Worm (Caenorhabditis elegans) whole organism, L4 larva: Measurements from ENCODE around the gene Y39G8C.2.

ENCODE experiments used
- D1046.2 ChIP-seq: fragments of 200-800 bp; sonication (Bioruptor generic); IDR thresholded peaks from 2 replicates; pipeline ENCODE4 v1.3.6; 2022; ENCODE audit warnings: missing genetic modification characterization, missing compliant biosample characterization
- F44E2.7 ChIP-seq: fragments of 200-800 bp; sonication (Bioruptor generic); IDR thresholded peaks from 2 replicates; pipeline ENCODE4 v2.1.2; 2022; ENCODE audit warnings: missing genetic modification characterization, missing compliant biosample characterization
- T20F7.1 ChIP-seq: fragments of 200-800 bp; sonication (Bioruptor generic); optimal IDR thresholded peaks from 2 replicates; lab custom pipeline; 2018; ENCODE audit warnings: mild to moderate bottlenecking, missing genetic modification characterization, missing compliant biosample characterization
- ZK337.2 ChIP-seq: fragments of 200-800 bp; sonication (Bioruptor generic); IDR thresholded peaks from 2 replicates; pipeline ENCODE4 v1.3.6; 2022; ENCODE audit warnings: missing genetic modification reagents, missing genetic modification characterization, missing compliant biosample characterization
- aha-1 ChIP-seq: fragments of 150-350 bp; peaks from one replicate; lab custom pipeline; 2014; ENCODE audit warnings: missing biosample characterization, missing genetic modification characterization
- ama-1 ChIP-seq: fragments of 150-350 bp; optimal IDR thresholded peaks from 2 replicates; lab custom pipeline; 2014; ENCODE audit warnings: inconsistent platforms, mixed read lengths
- arid-1 ChIP-seq: fragments of 200-800 bp; sonication (Bioruptor generic); conservative IDR thresholded peaks from 2 replicates; pipeline ENCODE4 v1.3.6; 2022; ENCODE audit warnings: missing genetic modification reagents, missing genetic modification characterization, missing compliant biosample characterization
- ceh-32 ChIP-seq: sonication (generic microtip); optimal IDR thresholded peaks from 2 replicates; lab custom pipeline; 2016; ENCODE audit warnings: mild to moderate bottlenecking, missing genetic modification characterization, missing compliant biosample characterization; ENCODE audit not compliant: poor library complexity
- cey-2 ChIP-seq: sonication (generic microtip); optimal IDR thresholded peaks from 3 replicates; lab custom pipeline; 2017; ENCODE audit warnings: missing genetic modification characterization, mild to moderate bottlenecking, missing compliant biosample characterization, antibody characterized with exemption, borderline replicate concordance; ENCODE audit not compliant: insufficient read depth
- ctbp-1 ChIP-seq: fragments of 200-800 bp; sonication (Bioruptor generic); IDR thresholded peaks from 2 replicates; pipeline ENCODE4 v1.3.6; 2022; ENCODE audit warnings: missing genetic modification reagents, missing genetic modification characterization, missing compliant biosample characterization
- daf-12 ChIP-seq: fragments of 150-350 bp; optimal IDR thresholded peaks from 2 replicates; lab custom pipeline; 2014; ENCODE audit warnings: missing biosample characterization, missing genetic modification reagents, missing genetic modification characterization
- daf-16 ChIP-seq, 3 experiments: sonication (generic microtip); optimal IDR thresholded peaks; 2 replicates each; lab custom pipeline; 2016 to 2017; ENCODE audit warnings: missing genetic modification characterization in 3 of 3, missing genetic modification reagents in 3 of 3, mild to moderate bottlenecking in 2 of 3, missing compliant biosample characterization in 2 of 3, missing biosample characterization in 1 of 3, moderate library complexity in 1 of 3
- daf-19 ChIP-seq: fragments of 200-800 bp; sonication (Bioruptor generic); conservative IDR thresholded peaks from 2 replicates; pipeline ENCODE4 v1.3.6; 2022; ENCODE audit warnings: missing genetic modification characterization, missing compliant biosample characterization
- daf-8 ChIP-seq: fragments of 200-800 bp; sonication (Bioruptor generic); IDR thresholded peaks from 2 replicates; pipeline ENCODE4 v1.3.6; 2022; ENCODE audit warnings: missing genetic modification characterization, missing compliant biosample characterization
- dpl-1 ChIP-seq: fragments of 150-350 bp; optimal IDR thresholded peaks from 2 replicates; lab custom pipeline; 2014; ENCODE audit warnings: missing biosample characterization, missing genetic modification reagents, missing genetic modification characterization
- hif-1 ChIP-seq, 2 experiments: sonication (generic microtip); optimal IDR thresholded peaks; 2 replicates each; lab custom pipeline; 2016 to 2017; ENCODE audit warnings: missing compliant biosample characterization in 2 of 2, missing genetic modification characterization in 2 of 2, missing genetic modification reagents in 2 of 2, missing genotype in 2 of 2, mild to moderate bottlenecking in 1 of 2
- lim-7 ChIP-seq: fragments of 200-800 bp; sonication (Bioruptor generic); IDR thresholded peaks from 2 replicates; pipeline ENCODE4 v1.3.6; 2022; ENCODE audit warnings: missing genetic modification characterization, missing compliant biosample characterization
- lir-3 ChIP-seq: sonication (generic microtip); optimal IDR thresholded peaks from 2 replicates; lab custom pipeline; 2016; ENCODE audit warnings: mild to moderate bottlenecking, missing genetic modification characterization, missing compliant biosample characterization
- madf-9 ChIP-seq: fragments of 200-800 bp; sonication (Bioruptor generic); conservative IDR thresholded peaks from 2 replicates; pipeline ENCODE4 v1.3.6; 2022; ENCODE audit warnings: missing genetic modification reagents, missing genetic modification characterization, missing compliant biosample characterization
- mep-1 ChIP-seq: fragments of 150-350 bp; sonication (generic microtip); optimal IDR thresholded peaks from 3 replicates; lab custom pipeline; 2014; ENCODE audit warnings: missing biosample characterization, missing genetic modification characterization
- mes-2 ChIP-seq: sonication (generic microtip); optimal IDR thresholded peaks from 2 replicates; lab custom pipeline; 2016; ENCODE audit warnings: missing genotype, mild to moderate bottlenecking, missing genetic modification characterization, missing compliant biosample characterization; ENCODE audit not compliant: poor library complexity, severe bottlenecking
- mxl-2 ChIP-seq: fragments of 200-800 bp; sonication (Bioruptor generic); conservative IDR thresholded peaks from 2 replicates; pipeline ENCODE4 v1.3.6; 2022; ENCODE audit warnings: missing genetic modification reagents, missing genetic modification characterization, missing compliant biosample characterization
- mxl-3 ChIP-seq: fragments of 200-800 bp; sonication (Bioruptor generic); optimal IDR thresholded peaks from 2 replicates; lab custom pipeline; 2018; ENCODE audit warnings: mild to moderate bottlenecking, missing genetic modification characterization, missing compliant biosample characterization
- nhr-102 ChIP-seq: sonication (generic microtip); optimal IDR thresholded peaks from 2 replicates; lab custom pipeline; 2016; ENCODE audit warnings: mild to moderate bottlenecking, missing genetic modification characterization, moderate library complexity, missing compliant biosample characterization
- nhr-111 ChIP-seq: fragments of 200-800 bp; sonication (Bioruptor generic); optimal IDR thresholded peaks from 2 replicates; lab custom pipeline; 2018; ENCODE audit warnings: mild to moderate bottlenecking, missing genetic modification characterization, missing compliant biosample characterization
- nhr-6 ChIP-seq: fragments of 150-350 bp; optimal IDR thresholded peaks from 2 replicates; lab custom pipeline; 2014; ENCODE audit warnings: missing biosample characterization, missing genetic modification characterization
- pha-4 ChIP-seq, 2 experiments: fragments of 150-350 bp in 1 of 2; fragments of 200-800 bp in 1 of 2; sonication (Bioruptor generic) in 1 of 2; IDR thresholded peaks in 1 of 2; optimal IDR thresholded peaks in 1 of 2; 2 replicates each; pipeline versions ENCODE4 v1.3.6 to Lab custom; 2014 to 2022; ENCODE audit warnings: missing genetic modification characterization in 2 of 2, missing genetic modification reagents in 2 of 2, missing biosample characterization in 1 of 2, missing compliant biosample characterization in 1 of 2
- php-3 ChIP-seq: fragments of 200-800 bp; sonication (Bioruptor generic); IDR thresholded peaks from 2 replicates; pipeline ENCODE4 v1.3.6; 2022; ENCODE audit warnings: missing genetic modification reagents, missing genetic modification characterization, missing compliant biosample characterization
- saeg-2 ChIP-seq: fragments of 200-800 bp; sonication (Bioruptor generic); IDR thresholded peaks from 2 replicates; pipeline ENCODE4 v1.3.6; 2022; ENCODE audit warnings: missing genetic modification reagents, missing genetic modification characterization, missing compliant biosample characterization
- set-16 ChIP-seq: fragments of 200-800 bp; sonication (Bioruptor generic); IDR thresholded peaks from 2 replicates; pipeline ENCODE4 v1.3.6; 2022; ENCODE audit warnings: missing genetic modification reagents, missing genetic modification characterization, missing compliant biosample characterization
- tag-97 ChIP-seq: fragments of 200-800 bp; sonication (Bioruptor generic); IDR thresholded peaks from 2 replicates; pipeline ENCODE4 v1.3.6; 2022; ENCODE audit warnings: missing genetic modification characterization, missing compliant biosample characterization
- unc-130 ChIP-seq: sonication (generic microtip); optimal IDR thresholded peaks from 2 replicates; lab custom pipeline; 2016; ENCODE audit warnings: missing genetic modification reagents, missing genetic modification characterization, missing compliant biosample characterization
- unc-62 ChIP-seq, 3 experiments: fragments of 150-350 bp in 1 of 3; sonication (generic microtip); optimal IDR thresholded peaks in 2 of 3; peaks in 1 of 3; 1 replicate in 1 of 3; 2 replicates in 2 of 3; lab custom pipeline; 2014 to 2017; ENCODE audit warnings: missing biosample characterization in 3 of 3, missing genetic modification characterization in 3 of 3, missing genetic modification reagents in 3 of 3, missing genotype in 1 of 3
- zfp-2 ChIP-seq: sonication (generic microtip); optimal IDR thresholded peaks from 2 replicates; lab custom pipeline; 2016; ENCODE audit warnings: mild to moderate bottlenecking, missing genetic modification characterization, missing compliant biosample characterization
- zip-11 ChIP-seq: fragments of 200-800 bp; sonication (Bioruptor generic); IDR thresholded peaks from 2 replicates; pipeline ENCODE4 v1.3.6; 2022; ENCODE audit warnings: missing genetic modification characterization, missing compliant biosample characterization
- ztf-11 ChIP-seq: fragments of 150-350 bp; optimal IDR thresholded peaks from 2 replicates; lab custom pipeline; 2014; ENCODE audit warnings: missing biosample characterization, missing genetic modification characterization

Gene Y39G8C.2

DNA sequence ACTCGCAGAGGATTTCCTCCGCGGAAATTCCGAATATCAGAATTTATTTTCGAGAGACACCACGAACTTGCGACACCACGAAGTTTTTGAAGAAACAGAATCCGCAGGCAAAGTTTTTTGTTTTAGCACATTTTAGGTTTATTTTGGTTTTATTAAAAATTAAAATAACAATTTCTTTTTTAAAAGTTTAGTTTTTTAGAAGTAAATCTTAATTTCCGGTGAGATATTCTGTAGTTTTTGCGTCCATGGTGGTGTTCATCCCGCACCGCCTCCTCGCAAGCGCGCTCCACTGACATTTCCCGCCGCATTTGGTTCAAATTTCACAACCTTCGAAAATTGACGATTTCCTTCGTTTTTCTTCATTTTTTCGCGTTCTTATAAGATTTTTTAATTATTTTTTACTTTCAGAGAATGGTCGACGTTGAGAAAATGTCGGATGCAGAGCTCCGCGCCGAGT lies 34.3 kb downstream of the Y39G8C.2 start, which contains the start of gene lem-2 (continued):
- TF ChIP-seq lim-7 (GFP tag; lab: Robert Waterston, UW) (no peak), D1046.2 (GFP tag; lab: Robert Waterston, UW) (0 out of 2 replicates have a peak, but pooled peaks have one; percentile 6), T20F7.1 (GFP tag; lab: Kevin White, UChicago) (no peak), nhr-102 (tag; lab: Kevin White, UChicago) (no peak), mep-1 (tag; lab: Kevin White, UChicago) (peak; percentile 73), ctbp-1 (GFP tag; lab: Robert Waterston, UW) (0 out of 2 replicates have a peak, but pooled peaks have one; percentile 36), tag-97 (no peak), ceh-32 (no peak), saeg-2 (GFP tag; lab: Robert Waterston, UW) (no peak), madf-9 (0 out of 2 replicates have a peak, but pooled peaks have one; percentile 34), mxl-3 (GFP tag; lab: Kevin White, UChicago) (peak; percentile 30), php-3 (GFP tag; lab: Robert Waterston, UW) (no peak), unc-62 (GFP tag; optimal IDR thresholded peaks at IDR 0.05 in 1 of 2; lab: Kevin White, UChicago) (peak in 1 of 2 experiments; percentile 59), unc-62 (tag; optimal IDR thresholded peaks at IDR 0.05; lab: Kevin White, UChicago) (no peak), nhr-6 (tag; lab: Kevin White, UChicago) (peak; percentile 22), daf-12 (tag; lab: Kevin White, UChicago) (no peak), zfp-2 (tag; lab: Kevin White, UChicago) (peak; percentile 54), unc-130 (GFP tag; lab: Kevin White, UChicago) (peak; percentile 83), arid-1 (0 out of 2 replicates have a peak, but pooled peaks have one; percentile 33), nhr-111 (GFP tag; lab: Kevin White, UChicago) (no peak), dpl-1 (GFP tag; lab: Kevin White, UChicago) (peak; percentile 89), hif-1 (tag; optimal IDR thresholded peaks at IDR 0.05; lab: Kevin White, UChicago) (peak in 1 of 2 experiments; percentile 92), ztf-11 (tag; lab: Kevin White, UChicago) (no peak), daf-19 (no peak), mxl-2 (GFP tag; lab: Robert Waterston, UW) (no peak), cey-2 (no peak), daf-16 (GFP tag; optimal IDR thresholded peaks at IDR 0.05; lab: Kevin White, UChicago) (no peak), daf-16 (tag; optimal IDR thresholded peaks at IDR 0.05; lab: Kevin White, UChicago) (no peak), pha-4 (GFP tag; IDR thresholded peaks at IDR 0.05; lab: Robert Waterston, UW) (no peak), pha-4 (tag; optimal IDR thresholded peaks at IDR 0.05; lab: Kevin White, UChicago) (no peak), ama-1 (no peak), ZK337.2 (GFP tag; lab: Robert Waterston, UW) (peak; percentile 70), daf-8 (GFP tag; lab: Robert Waterston, UW) (no peak)
- TF ChIP-seq, all 104 proteins: peak for 32

DNA sequence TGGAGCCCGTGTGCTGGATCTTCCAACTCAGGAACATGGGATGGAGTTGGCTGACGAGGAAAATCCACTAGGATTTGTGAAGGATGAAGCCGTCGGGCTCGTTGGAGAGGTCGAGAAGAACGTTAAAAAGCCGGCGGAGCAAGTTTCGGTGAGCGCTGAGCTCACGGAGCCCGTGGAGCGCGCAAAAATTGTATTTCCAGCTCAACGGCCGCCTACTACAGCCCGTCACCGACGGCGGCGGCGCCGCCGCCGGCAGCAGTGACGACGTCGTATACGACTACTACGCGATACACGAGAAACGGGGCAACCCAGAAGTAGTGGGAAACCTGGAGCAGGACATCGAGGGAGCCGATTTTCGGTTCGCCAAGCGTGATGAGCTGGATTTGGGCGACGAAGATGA lies 36.5 kb downstream of the Y39G8C.2 start:
- peak; percentile 88 for TF ChIP-seq set-16 (GFP tag; lab: Robert Waterston, UW)
- peak in 1 of 2 experiments; percentile 59 for TF ChIP-seq unc-62 (GFP tag; optimal IDR thresholded peaks at IDR 0.05 in 1 of 2; lab: Kevin White, UChicago)
- TF ChIP-seq unc-62 (tag; optimal IDR thresholded peaks at IDR 0.05; lab: Kevin White, UChicago): no peak
- TF ChIP-seq F44E2.7 (GFP tag; lab: Robert Waterston, UW): no peak
- TF ChIP-seq zip-11: peak; percentile 6; the same call in 1 of the 2 replicates

DNA sequence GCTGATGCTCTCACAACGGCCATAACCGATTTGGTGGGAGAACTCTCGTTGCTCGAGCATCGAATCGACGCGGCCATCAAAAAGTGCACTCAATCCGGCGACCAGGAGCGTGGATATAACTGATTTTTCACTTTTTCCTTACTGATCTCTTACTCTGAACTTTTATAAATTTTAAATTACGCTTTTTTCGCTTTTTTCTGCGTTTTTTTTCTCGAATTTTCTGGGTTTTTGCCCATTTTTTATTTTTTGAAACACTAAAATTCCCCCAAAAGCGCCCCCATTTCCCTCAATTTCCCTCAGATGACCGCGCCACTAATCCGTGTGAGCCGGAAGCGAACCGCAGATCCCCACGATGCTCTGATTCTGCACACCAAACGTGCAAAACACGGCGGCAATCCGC lies 37.0 kb downstream of the Y39G8C.2 start, which contains the start of gene W01G7.4:
Gene W01G7.4 (plus strand): TSS at position 301 of the 400 bp plus-strand sequence.
- TF ChIP-seq lir-3 (no peak), mes-2 (tag; lab: Kevin White, UChicago) (peak; percentile 27), mxl-2 (GFP tag; lab: Robert Waterston, UW) (no peak), aha-1 (peak; percentile 36)
